Worm (Caenorhabditis elegans) whole organism, mixed stage, embryonic: ENCODE data around the gene srw-59.

Source experiments
- M03D4.4 ChIP-seq: sonication (generic microtip); optimal IDR thresholded peaks from 2 replicates; lab custom pipeline; 2017; ENCODE audit warnings: mild to moderate bottlenecking, missing genetic modification characterization, missing compliant biosample characterization
- bed-3 ChIP-seq: fragments of 200-800 bp; sonication (Bioruptor generic); optimal IDR thresholded peaks from 3 replicates; lab custom pipeline; 2018; ENCODE audit warnings: mild to moderate bottlenecking, missing genetic modification characterization, moderate library complexity, missing compliant biosample characterization
- ceh-39 ChIP-seq: fragments of 150-350 bp; optimal IDR thresholded peaks from 2 replicates; lab custom pipeline; 2014; ENCODE audit warnings: missing biosample characterization, missing genetic modification characterization
- ceh-43 ChIP-seq: fragments of 200-800 bp; sonication (Bioruptor generic); optimal IDR thresholded peaks from 2 replicates; lab custom pipeline; 2018; ENCODE audit warnings: mild to moderate bottlenecking, missing genetic modification characterization, moderate library complexity, missing compliant biosample characterization
- ceh-83 ChIP-seq: fragments of 200-800 bp; sonication (Bioruptor generic); optimal IDR thresholded peaks from 2 replicates; lab custom pipeline; 2018; ENCODE audit warnings: mild to moderate bottlenecking, missing genetic modification characterization, missing compliant biosample characterization
- ces-1 ChIP-seq: fragments of 150-350 bp; optimal IDR thresholded peaks from 2 replicates; lab custom pipeline; 2014; ENCODE audit warnings: missing biosample characterization, missing genetic modification reagents, missing genetic modification characterization
- cnd-1 ChIP-seq: fragments of 200-800 bp; sonication (Bioruptor generic); optimal IDR thresholded peaks from 2 replicates; lab custom pipeline; 2018; ENCODE audit warnings: mild to moderate bottlenecking, missing genetic modification characterization, missing compliant biosample characterization
- drap-1 ChIP-seq: fragments of 200-800 bp; sonication (Bioruptor generic); optimal IDR thresholded peaks from 3 replicates; lab custom pipeline; 2018; ENCODE audit warnings: mild to moderate bottlenecking, missing genetic modification characterization, missing compliant biosample characterization
- elt-3 ChIP-seq: fragments of 150-350 bp; optimal IDR thresholded peaks from 2 replicates; lab custom pipeline; 2014; ENCODE audit warnings: missing biosample characterization, missing genetic modification characterization
- flh-1 ChIP-seq: fragments of 200-800 bp; sonication (Bioruptor generic); optimal IDR thresholded peaks from 2 replicates; lab custom pipeline; 2018; ENCODE audit warnings: mild to moderate bottlenecking, missing genetic modification characterization, moderate library complexity, missing compliant biosample characterization
- ham-2 ChIP-seq: fragments of 200-800 bp; sonication (Bioruptor generic); optimal IDR thresholded peaks from 2 replicates; lab custom pipeline; 2018; ENCODE audit warnings: mild to moderate bottlenecking, missing genetic modification characterization, missing compliant biosample characterization
- lin-13 ChIP-seq: fragments of 150-350 bp; optimal IDR thresholded peaks from 2 replicates; lab custom pipeline; 2014; ENCODE audit warnings: missing biosample characterization, missing genetic modification characterization
- lin-32 ChIP-seq: fragments of 200-800 bp; sonication (Bioruptor generic); optimal IDR thresholded peaks from 2 replicates; lab custom pipeline; 2018; ENCODE audit warnings: mild to moderate bottlenecking, missing genetic modification characterization, missing compliant biosample characterization
- lsy-2 ChIP-seq: fragments of 150-350 bp; optimal IDR thresholded peaks from 2 replicates; lab custom pipeline; 2014; ENCODE audit warnings: missing biosample characterization, missing genetic modification characterization
- mab-5 ChIP-seq: fragments of 150-350 bp; optimal IDR thresholded peaks from 2 replicates; lab custom pipeline; 2014; ENCODE audit warnings: missing biosample characterization, missing genetic modification characterization
- mep-1 ChIP-seq: fragments of 150-350 bp; optimal IDR thresholded peaks from 2 replicates; lab custom pipeline; 2017; ENCODE audit warnings: missing biosample characterization, missing genetic modification reagents, missing genetic modification characterization, inconsistent platforms
- mls-2 ChIP-seq: sonication (generic microtip); optimal IDR thresholded peaks from 2 replicates; lab custom pipeline; 2016; ENCODE audit warnings: mild to moderate bottlenecking, missing genetic modification characterization, moderate library complexity, missing compliant biosample characterization
- nhr-12 ChIP-seq: fragments of 150-350 bp; optimal IDR thresholded peaks from 2 replicates; lab custom pipeline; 2014; ENCODE audit warnings: missing biosample characterization, missing genetic modification characterization
- nhr-2 ChIP-seq: fragments of 150-350 bp; optimal IDR thresholded peaks from 2 replicates; lab custom pipeline; 2014; ENCODE audit warnings: missing biosample characterization, missing genetic modification characterization
- nhr-237 ChIP-seq: fragments of 150-350 bp; optimal IDR thresholded peaks from 2 replicates; lab custom pipeline; 2014; ENCODE audit warnings: missing biosample characterization, missing genetic modification characterization
- nhr-28 ChIP-seq: fragments of 150-350 bp; optimal IDR thresholded peaks from 2 replicates; lab custom pipeline; 2014; ENCODE audit warnings: missing biosample characterization, missing genetic modification characterization
- nhr-76 ChIP-seq: sonication (generic microtip); optimal IDR thresholded peaks from 2 replicates; lab custom pipeline; 2017; ENCODE audit warnings: missing biosample characterization, missing genetic modification characterization
- pha-4 ChIP-seq: fragments of 150-350 bp; optimal IDR thresholded peaks from 2 replicates; lab custom pipeline; 2018; ENCODE audit warnings: missing biosample characterization, missing genetic modification reagents, missing genetic modification characterization
- sem-2 ChIP-seq: fragments of 200-800 bp; sonication (Bioruptor generic); optimal IDR thresholded peaks from 2 replicates; lab custom pipeline; 2018; ENCODE audit warnings: mild to moderate bottlenecking, missing genetic modification characterization, missing compliant biosample characterization
- snpc-4 ChIP-seq: fragments of 150-350 bp; optimal IDR thresholded peaks from 2 replicates; lab custom pipeline; 2014; ENCODE audit warnings: missing biosample characterization, missing genetic modification characterization
- sptf-1 ChIP-seq: sonication (generic microtip); optimal IDR thresholded peaks from 2 replicates; lab custom pipeline; 2017; ENCODE audit warnings: mild to moderate bottlenecking, missing genetic modification characterization, moderate library complexity, missing compliant biosample characterization
- tbx-8 ChIP-seq: fragments of 200-800 bp; sonication (Bioruptor generic); optimal IDR thresholded peaks from 2 replicates; lab custom pipeline; 2018; ENCODE audit warnings: mild to moderate bottlenecking, missing genetic modification characterization, moderate library complexity, missing compliant biosample characterization
- unc-120 ChIP-seq: sonication (generic microtip); optimal IDR thresholded peaks from 2 replicates; lab custom pipeline; 2017; ENCODE audit warnings: missing genetic modification characterization, missing compliant biosample characterization; ENCODE audit not compliant: poor library complexity, severe bottlenecking
- unc-39 ChIP-seq: fragments of 150-350 bp; optimal IDR thresholded peaks from 2 replicates; lab custom pipeline; 2014; ENCODE audit warnings: missing biosample characterization, missing genetic modification characterization
- unc-62 ChIP-seq: fragments of 150-350 bp; optimal IDR thresholded peaks from 2 replicates; lab custom pipeline; 2014; ENCODE audit warnings: missing biosample characterization, missing genetic modification reagents, missing genetic modification characterization
- zip-8 ChIP-seq: fragments of 150-350 bp; optimal IDR thresholded peaks from 2 replicates; lab custom pipeline; 2014; ENCODE audit warnings: missing biosample characterization, missing genetic modification characterization
- ztf-11 ChIP-seq: fragments of 150-350 bp; optimal IDR thresholded peaks from 2 replicates; lab custom pipeline; 2014; ENCODE audit warnings: missing biosample characterization, missing genetic modification characterization

srw-59 gene

DNA sequence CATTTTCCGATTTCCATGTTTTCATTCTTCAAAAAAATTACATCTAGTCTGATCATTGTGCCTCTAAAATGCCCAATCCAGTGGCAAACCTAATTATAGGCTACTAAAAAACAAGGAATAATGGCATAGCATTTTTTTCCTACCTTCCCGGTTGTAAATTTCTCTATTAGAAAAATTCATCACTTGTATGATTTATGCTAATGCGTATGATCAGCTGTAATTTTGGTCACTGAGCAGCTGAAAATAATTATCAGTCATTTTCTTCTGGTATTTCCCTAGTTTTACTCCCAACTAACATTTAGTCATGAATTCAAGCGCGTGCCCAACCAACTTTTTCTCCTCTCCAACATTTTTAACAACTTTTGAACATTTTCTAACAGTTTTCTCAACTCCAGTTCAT lies 4.7 kb upstream of the srw-59 start, which contains the start of gene srh-186:
Gene srh-186, plus strand, starts transcription at position 301 of the 400 bp plus-strand sequence.
- TF ChIP-seq lin-13 (tag; lab: Kevin White, UChicago) (no peak), lin-32 (GFP tag; lab: Kevin White, UChicago) (no peak), tbx-8 (no peak), ces-1 (GFP tag; lab: Kevin White, UChicago) (no peak), nhr-12 (tag; lab: Kevin White, UChicago) (no peak), ceh-83 (GFP tag; lab: Kevin White, UChicago) (no peak), ceh-39 (no peak), sem-2 (GFP tag; lab: Kevin White, UChicago) (no peak)

DNA sequence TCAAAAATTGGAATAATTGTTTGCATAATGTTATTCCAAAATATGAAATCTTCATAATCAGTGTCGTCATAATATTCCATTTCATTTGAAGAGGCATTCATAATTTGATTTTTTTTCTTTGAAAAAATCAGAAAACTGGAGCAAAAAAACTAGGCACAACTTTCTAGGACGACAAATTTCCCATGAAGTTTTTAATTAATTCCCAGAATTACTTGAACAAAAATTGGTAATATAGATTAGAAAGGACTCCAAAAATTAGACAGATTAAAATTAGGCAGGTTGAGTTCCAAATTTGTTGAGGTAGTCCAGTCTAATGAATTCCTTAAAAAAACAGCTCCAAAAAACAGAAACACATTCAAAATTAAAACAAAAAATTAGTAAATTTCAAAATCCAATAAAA lies 4.1 kb upstream of the srw-59 start, which contains the start of gene srw-57:
Gene srw-57, minus strand, starts transcription at position 101 of the 400 bp plus-strand sequence.
- TF ChIP-seq nhr-76 (tag; lab: Kevin White, UChicago): no peak
- TF ChIP-seq tbx-8: no peak
- TF ChIP-seq sptf-1: no peak
- no peak for TF ChIP-seq ces-1 (GFP tag; lab: Kevin White, UChicago)
- no peak for TF ChIP-seq flh-1 (GFP tag; lab: Kevin White, UChicago)
- TF ChIP-seq bed-3 (GFP tag; lab: Kevin White, UChicago): no peak
- TF ChIP-seq unc-62: no peak

DNA sequence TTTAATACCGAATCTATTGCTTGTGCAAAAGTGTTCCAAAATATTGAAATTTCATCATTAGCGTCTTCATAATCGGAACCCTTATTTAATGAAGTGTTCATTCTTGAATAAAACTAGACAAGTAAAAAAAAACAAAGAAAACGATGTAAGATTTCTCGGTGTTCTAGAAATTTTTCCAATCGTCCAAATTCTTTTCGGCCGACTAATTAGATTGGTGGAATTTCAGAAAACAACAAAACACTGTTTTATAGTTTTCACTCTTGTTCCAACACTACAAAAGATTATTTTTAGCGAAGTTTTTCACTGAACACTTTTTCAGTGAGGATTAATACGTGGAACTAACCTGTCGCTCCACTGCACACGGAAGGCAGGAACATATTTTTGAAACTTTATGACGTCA lies 2.0 kb upstream of the srw-59 start, which contains the start of gene srw-56:
Gene srw-56, minus strand, starts transcription at position 101 of the 400 bp plus-strand sequence.
- TF ChIP-seq nhr-28 (tag; lab: Kevin White, UChicago): no peak
- TF ChIP-seq nhr-2: no peak
- TF ChIP-seq ces-1 (GFP tag; lab: Kevin White, UChicago): no peak
- no peak for TF ChIP-seq unc-120 (tag; lab: Kevin White, UChicago)
- TF ChIP-seq nhr-12 (tag; lab: Kevin White, UChicago): no peak
- no peak for TF ChIP-seq unc-62
- TF ChIP-seq cnd-1 (tag; lab: Kevin White, UChicago): no peak
- TF ChIP-seq elt-3 (tag; lab: Kevin White, UChicago): no peak
- no peak for TF ChIP-seq ztf-11 (tag; lab: Kevin White, UChicago)
- no peak for TF ChIP-seq mab-5 (tag; lab: Kevin White, UChicago)
- TF ChIP-seq flh-1 (GFP tag; lab: Kevin White, UChicago): no peak
- no peak for TF ChIP-seq bed-3 (GFP tag; lab: Kevin White, UChicago)
- no peak for TF ChIP-seq drap-1 (GFP tag; lab: Kevin White, UChicago)

DNA sequence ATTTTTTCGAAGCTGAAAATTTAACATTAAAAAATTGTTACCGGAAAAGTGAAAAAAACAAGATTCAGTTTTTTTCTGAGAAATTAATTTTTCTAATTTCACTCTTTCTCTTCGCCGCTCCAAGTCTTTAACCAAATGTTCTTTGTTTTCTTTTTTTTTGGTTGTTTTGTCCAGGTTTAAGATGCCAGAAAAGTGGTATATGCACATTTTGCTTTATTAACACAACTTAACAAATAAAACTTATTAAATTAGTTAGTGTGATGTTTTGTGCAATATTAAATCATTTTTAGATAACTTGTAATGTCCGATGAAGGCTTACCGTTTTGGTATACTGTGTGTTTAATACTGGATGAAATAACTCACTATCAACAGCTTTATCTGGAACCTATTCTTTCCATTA lies 7.7 kb downstream of the srw-59 start, which contains the start of gene srw-53:
Gene srw-53, plus strand, starts transcription at position 301 of the 400 bp plus-strand sequence.
- TF ChIP-seq nhr-76 (tag; lab: Kevin White, UChicago) (no peak), flh-1 (GFP tag; lab: Kevin White, UChicago) (no peak), nhr-2 (no peak), cnd-1 (tag; lab: Kevin White, UChicago) (no peak), snpc-4 (tag; lab: Kevin White, UChicago) (no peak), ceh-43 (GFP tag; lab: Kevin White, UChicago) (no peak), tbx-8 (no peak), ztf-11 (tag; lab: Kevin White, UChicago) (no peak), lin-13 (tag; lab: Kevin White, UChicago) (no peak), mab-5 (tag; lab: Kevin White, UChicago) (no peak), nhr-12 (tag; lab: Kevin White, UChicago) (no peak), nhr-28 (tag; lab: Kevin White, UChicago) (no peak), nhr-237 (tag; lab: Kevin White, UChicago) (no peak), pha-4 (tag; lab: Kevin White, UChicago) (no peak), mep-1 (tag; lab: Kevin White, UChicago) (no peak), lsy-2 (tag; lab: Kevin White, UChicago) (no peak), zip-8 (tag; lab: Kevin White, UChicago) (no peak)

DNA sequence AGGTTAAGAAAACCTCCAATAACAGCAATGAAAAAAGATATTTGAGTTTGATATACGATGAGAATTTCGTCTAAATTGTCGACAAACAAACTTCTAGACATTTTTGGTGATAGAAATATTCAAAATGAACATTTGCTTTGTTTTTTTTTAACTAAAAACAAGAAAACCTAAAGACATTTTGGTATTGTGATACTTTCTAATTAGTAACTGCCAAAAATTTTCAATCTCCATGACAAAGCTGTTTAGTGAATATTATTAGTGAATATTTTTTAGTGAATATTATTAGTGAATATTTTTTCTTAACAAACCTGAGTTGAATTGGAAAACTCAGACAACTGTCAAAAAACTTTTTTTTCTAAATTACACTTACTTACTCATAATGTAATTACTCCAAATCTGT lies 10.5 kb downstream of the srw-59 start, which contains the start of gene srw-55:
Gene srw-55, minus strand, starts transcription at position 101 of the 400 bp plus-strand sequence.
- TF ChIP-seq ces-1 (GFP tag; lab: Kevin White, UChicago) (no peak), tbx-8 (no peak), elt-3 (tag; lab: Kevin White, UChicago) (no peak), unc-62 (no peak), ceh-43 (GFP tag; lab: Kevin White, UChicago) (no peak), mls-2 (no peak), nhr-2 (no peak), nhr-28 (tag; lab: Kevin White, UChicago) (no peak), M03D4.4 (tag; lab: Kevin White, UChicago) (no peak), unc-39 (tag; lab: Kevin White, UChicago) (no peak), ham-2 (no peak), snpc-4 (tag; lab: Kevin White, UChicago) (no peak), ceh-39 (no peak), ztf-11 (tag; lab: Kevin White, UChicago) (no peak), mab-5 (tag; lab: Kevin White, UChicago) (no peak)
